Fruit fly (Drosophila melanogaster) whole organism, embryonic: ENCODE results near the gene Lamp1.

ENCODE experiments used
- Ada2b ChIP-seq: fragments of 200-800 bp; sonication (Bioruptor generic); IDR thresholded peaks from 2 replicates; pipeline ENCODE4 v1.3.6; 2022; ENCODE audit warnings: missing biosample characterization, missing genetic modification characterization
- Aef1 ChIP-seq: fragments of 200-800 bp; sonication (Bioruptor generic); IDR thresholded peaks from 3 replicates; pipeline ENCODE4 v1.3.6; 2022; ENCODE audit warnings: missing biosample characterization, missing genetic modification characterization
- Antp ChIP-seq: fragments of 200-800 bp; sonication (Bioruptor generic); optimal IDR thresholded peaks from 3 replicates; lab custom pipeline; 2016; ENCODE audit warnings: missing biosample characterization, missing genetic modification characterization
- BEAF-32 ChIP-seq: fragments of 200-800 bp; sonication (Bioruptor generic); optimal IDR thresholded peaks from 3 replicates; lab custom pipeline; 2017; ENCODE audit warnings: missing biosample characterization, missing genetic modification characterization, mild to moderate bottlenecking, moderate library complexity, missing genetic modification reagents
- CG10147 ChIP-seq: fragments of 200-800 bp; sonication (Bioruptor generic); optimal IDR thresholded peaks from 2 replicates; lab custom pipeline; 2019; ENCODE audit warnings: missing biosample characterization, mild to moderate bottlenecking, missing genetic modification characterization, moderate library complexity
- CG10209 ChIP-seq: fragments of 200-800 bp; sonication (Bioruptor generic); optimal IDR thresholded peaks from 3 replicates; lab custom pipeline; 2017; ENCODE audit warnings: missing biosample characterization, mild to moderate bottlenecking, missing genetic modification characterization, missing genetic modification reagents
- CG10462 ChIP-seq: fragments of 200-800 bp; sonication (Bioruptor generic); optimal IDR thresholded peaks from 2 replicates; lab custom pipeline; 2016; ENCODE audit warnings: missing biosample characterization, missing genetic modification characterization
- CG13287 ChIP-seq: fragments of 200-800 bp; sonication (Bioruptor generic); IDR thresholded peaks from 2 replicates; pipeline ENCODE4 v1.3.6; 2022; ENCODE audit warnings: missing biosample characterization, missing genetic modification characterization; ENCODE audit not compliant: partially characterized antibody
- CG15073 ChIP-seq: fragments of 200-800 bp; sonication (Bioruptor generic); optimal IDR thresholded peaks from 2 replicates; lab custom pipeline; 2016; ENCODE audit warnings: missing biosample characterization, missing genetic modification characterization
- CG15514 ChIP-seq: fragments of 200-800 bp; sonication (Bioruptor generic); optimal IDR thresholded peaks from 3 replicates; lab custom pipeline; 2017; ENCODE audit warnings: missing biosample characterization, missing genetic modification characterization, mild to moderate bottlenecking, moderate library complexity, missing genetic modification reagents
- CG16813 ChIP-seq: fragments of 200-800 bp; sonication (Bioruptor generic); IDR thresholded peaks from 3 replicates; pipeline ENCODE4 v1.3.6; 2022; ENCODE audit warnings: missing biosample characterization, missing genetic modification characterization; ENCODE audit not compliant: partially characterized antibody
- CG18011 ChIP-seq: fragments of 200-800 bp; sonication (Bioruptor generic); optimal IDR thresholded peaks from 2 replicates; lab custom pipeline; 2017; ENCODE audit warnings: missing biosample characterization, missing genetic modification characterization, mild to moderate bottlenecking, moderate library complexity, missing genotype
- CG18476 ChIP-seq: fragments of 200-800 bp; sonication (Bioruptor generic); optimal IDR thresholded peaks from 2 replicates; lab custom pipeline; 2016; ENCODE audit warnings: missing biosample characterization, mild to moderate bottlenecking, missing genetic modification characterization
- CG3281 ChIP-seq: fragments of 200-800 bp; sonication (Bioruptor generic); optimal IDR thresholded peaks from 3 replicates; lab custom pipeline; 2017; ENCODE audit warnings: missing biosample characterization, mild to moderate bottlenecking, missing genetic modification characterization
- CG33213 ChIP-seq: fragments of 200-800 bp; sonication (Bioruptor generic); optimal IDR thresholded peaks from 3 replicates; lab custom pipeline; 2016; ENCODE audit warnings: missing biosample characterization, missing genetic modification characterization
- CG34224 ChIP-seq: fragments of 200-800 bp; sonication (Bioruptor generic); IDR thresholded peaks from 3 replicates; pipeline ENCODE4 v1.3.6; 2022; ENCODE audit warnings: missing biosample characterization, missing genetic modification characterization; ENCODE audit not compliant: partially characterized antibody
- CG6272 ChIP-seq: fragments of 200-800 bp; sonication (Bioruptor generic); IDR thresholded peaks from 2 replicates; pipeline ENCODE4 v1.3.6; 2022; ENCODE audit warnings: missing biosample characterization, missing genetic modification characterization
- CG6683 ChIP-seq: fragments of 200-800 bp; sonication (Bioruptor generic); optimal IDR thresholded peaks from 2 replicates; lab custom pipeline; 2017; ENCODE audit warnings: missing biosample characterization, mild to moderate bottlenecking, missing genetic modification characterization, missing genetic modification reagents
- CG6791 ChIP-seq: fragments of 200-800 bp; sonication (Bioruptor generic); IDR thresholded peaks from 3 replicates; pipeline ENCODE4 v1.3.6; 2022; ENCODE audit warnings: missing biosample characterization, missing genetic modification characterization; ENCODE audit not compliant: partially characterized antibody
- CG8290 ChIP-seq, 3 experiments: fragments of 200-800 bp; sonication (Bioruptor generic); optimal IDR thresholded peaks; 2 replicates each; lab custom pipeline; 2016 to 2019; ENCODE audit warnings: missing biosample characterization in 3 of 3, missing genetic modification characterization in 3 of 3, mild to moderate bottlenecking in 2 of 3, moderate library complexity in 1 of 3
- CG8388 ChIP-seq: fragments of 200-800 bp; sonication (Bioruptor generic); optimal IDR thresholded peaks from 2 replicates; lab custom pipeline; 2019; ENCODE audit warnings: missing biosample characterization, mild to moderate bottlenecking, missing genetic modification characterization, moderate library complexity
- CG9817 ChIP-seq: fragments of 200-800 bp; sonication (Bioruptor generic); optimal IDR thresholded peaks from 2 replicates; lab custom pipeline; 2018; ENCODE audit warnings: missing biosample characterization, mild to moderate bottlenecking, missing genetic modification characterization, moderate library complexity
- Chrac-16 ChIP-seq: fragments of 200-800 bp; sonication (Bioruptor generic); optimal IDR thresholded peaks from 3 replicates; lab custom pipeline; 2016; ENCODE audit warnings: missing biosample characterization, missing genetic modification characterization
- Doc3 ChIP-seq: fragments of 200-800 bp; sonication (Bioruptor generic); IDR thresholded peaks from 3 replicates; pipeline ENCODE4 v1.3.6; 2022; ENCODE audit warnings: missing biosample characterization, missing genetic modification characterization; ENCODE audit not compliant: partially characterized antibody
- E2f2 ChIP-seq: fragments of 200-800 bp; sonication (Bioruptor generic); IDR thresholded peaks from 2 replicates; pipeline ENCODE4 v1.3.6; 2022; ENCODE audit warnings: missing biosample characterization, missing genetic modification characterization
- Elba2 ChIP-seq: fragments of 200-800 bp; sonication (Bioruptor generic); optimal IDR thresholded peaks from 3 replicates; lab custom pipeline; 2016; ENCODE audit warnings: missing biosample characterization, missing genetic modification characterization
- Lhr ChIP-seq: fragments of 200-800 bp; sonication (Bioruptor generic); optimal IDR thresholded peaks from 3 replicates; lab custom pipeline; 2017; ENCODE audit warnings: mild to moderate bottlenecking, missing biosample characterization, missing genetic modification reagents, missing genetic modification characterization
- Neu2 ChIP-seq: fragments of 200-800 bp; sonication (Bioruptor generic); optimal IDR thresholded peaks from 3 replicates; lab custom pipeline; 2016; ENCODE audit warnings: missing biosample characterization, missing genetic modification characterization, borderline replicate concordance
- Nf-YA ChIP-seq: fragments of 200-800 bp; sonication (Bioruptor generic); IDR thresholded peaks from 2 replicates; pipeline ENCODE4 v1.3.6; 2022; ENCODE audit warnings: missing biosample characterization, missing genetic modification characterization
- Nf-YB ChIP-seq: fragments of 200-800 bp; sonication (Bioruptor generic); optimal IDR thresholded peaks from 3 replicates; lab custom pipeline; 2019; ENCODE audit warnings: missing biosample characterization, mild to moderate bottlenecking, missing genetic modification characterization, moderate library complexity
- Opbp ChIP-seq: fragments of 200-800 bp; sonication (Bioruptor generic); IDR thresholded peaks from 3 replicates; pipeline ENCODE4 v1.3.6; 2022; ENCODE audit warnings: missing biosample characterization, missing genetic modification characterization; ENCODE audit not compliant: partially characterized antibody
- Ptx1 ChIP-seq: fragments of 200-800 bp; sonication (Bioruptor generic); IDR thresholded peaks from 2 replicates; pipeline ENCODE4 v1.3.6; 2022; ENCODE audit warnings: missing biosample characterization, missing genetic modification characterization
- Ravus ChIP-seq: fragments of 200-800 bp; sonication (Bioruptor generic); IDR thresholded peaks from 2 replicates; pipeline ENCODE4 v1.3.6; 2022; ENCODE audit warnings: missing biosample characterization, missing genetic modification characterization
- Rfx ChIP-seq: fragments of 200-800 bp; sonication (Bioruptor generic); IDR thresholded peaks from 2 replicates; pipeline ENCODE4 v1.3.6; 2022; ENCODE audit warnings: missing biosample characterization, missing genetic modification characterization
- Scr ChIP-seq: fragments of 200-800 bp; sonication (Bioruptor generic); IDR thresholded peaks from 2 replicates; pipeline ENCODE4 v1.3.6; 2022; ENCODE audit warnings: missing biosample characterization, missing genetic modification characterization; ENCODE audit not compliant: partially characterized antibody
- YL-1 ChIP-seq: fragments of 200-800 bp; sonication (Bioruptor generic); optimal IDR thresholded peaks from 3 replicates; lab custom pipeline; 2017; ENCODE audit warnings: missing biosample characterization, mild to moderate bottlenecking, missing genetic modification characterization
- abd-A ChIP-seq: fragments of 200-800 bp; sonication (Bioruptor generic); optimal IDR thresholded peaks from 3 replicates; lab custom pipeline; 2019; ENCODE audit warnings: missing biosample characterization, mild to moderate bottlenecking, missing genetic modification characterization, moderate library complexity
- amos ChIP-seq: fragments of 200-800 bp; sonication (Bioruptor generic); IDR thresholded peaks from 2 replicates; pipeline ENCODE4 v1.3.6; 2022; ENCODE audit warnings: missing biosample characterization, missing genetic modification characterization; ENCODE audit not compliant: partially characterized antibody
- ap ChIP-seq: fragments of 200-800 bp; sonication (Bioruptor generic); IDR thresholded peaks from 2 replicates; pipeline ENCODE4 v1.3.6; 2022; ENCODE audit warnings: missing biosample characterization, missing genetic modification characterization
- bbx ChIP-seq: fragments of 200-800 bp; sonication (Bioruptor generic); IDR thresholded peaks from 2 replicates; pipeline ENCODE4 v1.3.6; 2022; ENCODE audit warnings: missing biosample characterization, missing genetic modification characterization; ENCODE audit not compliant: partially characterized antibody
- ci ChIP-seq: fragments of 200-800 bp; sonication (Bioruptor generic); IDR thresholded peaks from 3 replicates; pipeline ENCODE4 v1.3.6; 2022; ENCODE audit warnings: missing biosample characterization, missing genetic modification characterization
- gcm ChIP-seq: fragments of 200-800 bp; sonication (Bioruptor generic); optimal IDR thresholded peaks from 2 replicates; lab custom pipeline; 2019; ENCODE audit warnings: missing biosample characterization, mild to moderate bottlenecking, missing genetic modification characterization, moderate library complexity
- insv ChIP-seq, 2 experiments: fragments of 200-800 bp; sonication (Bioruptor generic); optimal IDR thresholded peaks; 3 replicates each; lab custom pipeline; 2016 to 2018; ENCODE audit warnings: missing biosample characterization in 2 of 2, missing genetic modification characterization in 2 of 2
- oc ChIP-seq: fragments of 200-800 bp; sonication (Bioruptor generic); optimal IDR thresholded peaks from 2 replicates; lab custom pipeline; 2018; ENCODE audit warnings: missing biosample characterization, mild to moderate bottlenecking, missing genetic modification characterization, moderate library complexity
- stwl ChIP-seq: fragments of 200-800 bp; sonication (Bioruptor generic); optimal IDR thresholded peaks from 3 replicates; lab custom pipeline; 2018; ENCODE audit warnings: missing biosample characterization, mild to moderate bottlenecking, missing genetic modification characterization, moderate library complexity
- twi ChIP-seq: fragments of 200-800 bp; optimal IDR thresholded peaks from 2 replicates; lab custom pipeline; 2019; ENCODE audit warnings: missing biosample characterization, mild to moderate bottlenecking, missing genetic modification characterization, moderate library complexity
- vnd ChIP-seq: fragments of 200-800 bp; sonication (Bioruptor generic); IDR thresholded peaks from 3 replicates; pipeline ENCODE4 v1.3.6; 2022; ENCODE audit warnings: missing biosample characterization, missing genetic modification characterization; ENCODE audit not compliant: partially characterized antibody

The Lamp1 gene

dm6 chr2L:21573226-21573791 lies at the start of gene Lamp1 (continued):
- TF ChIP-seq CG8388 (GFP tag; lab: Kevin White, UChicago) (no peak), Rfx (GFP tag; lab: Robert Waterston, UW) (no peak), YL-1 (GFP tag; lab: Kevin White, UChicago) (peak; percentile 77), ci (GFP tag; lab: Robert Waterston, UW) (no peak), CG15073 (no peak), CG10209 (GFP tag; lab: Kevin White, UChicago) (no peak), CG6683 (GFP tag; lab: Kevin White, UChicago) (no peak), bbx (GFP tag; lab: Robert Waterston, UW) (no peak), insv (GFP tag; optimal IDR thresholded peaks at IDR 0.05; lab: Kevin White, UChicago) (no peak), Nf-YA (no peak), Aef1 (GFP tag; lab: Robert Waterston, UW) (no peak), CG3281 (GFP tag; lab: Kevin White, UChicago) (no peak), Chrac-16 (no peak), Nf-YB (GFP tag; lab: Kevin White, UChicago) (no peak), Ravus (no peak), CG6272 (GFP tag; lab: Robert Waterston, UW) (no peak), gcm (no peak), CG15514 (GFP tag; lab: Kevin White, UChicago) (peak; percentile 52), Ada2b (no peak), Elba2 (no peak), CG6791 (GFP tag; lab: Robert Waterston, UW) (no peak), CG18476 (GFP tag; lab: Kevin White, UChicago) (no peak), amos (GFP tag; lab: Robert Waterston, UW) (peak; percentile 57), CG10147 (GFP tag; lab: Kevin White, UChicago) (no peak), Neu2 (GFP tag; lab: Kevin White, UChicago) (no peak)

- TF ChIP-seq stwl (peak; percentile 45), BEAF-32 (peak; percentile 55), CG16813 (GFP tag; lab: Robert Waterston, UW) (peak; percentile 58), vnd (GFP tag; lab: Robert Waterston, UW) (0 out of 3 replicates have a peak, but pooled peaks have one; percentile 41), Opbp (GFP tag; lab: Robert Waterston, UW) (0 out of 3 replicates have a peak, but pooled peaks have one; percentile 32), CG18011 (GFP tag; lab: Kevin White, UChicago) (no peak), CG34224 (no peak), Doc3 (GFP tag; lab: Robert Waterston, UW) (0 out of 3 replicates have a peak, but pooled peaks have one; percentile 33), oc (tag; lab: Kevin White, UChicago) (no peak), CG10462 (GFP tag; lab: Kevin White, UChicago) (no peak), Ptx1 (GFP tag; lab: Robert Waterston, UW) (no peak), E2f2 (GFP tag; lab: Robert Waterston, UW) (no peak; the same call in 1 of the 2 replicates), CG6791 (GFP tag; lab: Robert Waterston, UW) (peak; percentile 31; the same call in 1 of the 3 replicates), Scr (peak; percentile 62), Antp (GFP tag; lab: Kevin White, UChicago) (no peak), CG13287 (peak; percentile 35; the same call in 1 of the 2 replicates), Lhr (peak; percentile 59), ap (GFP tag; lab: Robert Waterston, UW) (no peak), abd-A (tag; lab: Kevin White, UChicago) (no peak), CG8290 (GFP tag; optimal IDR thresholded peaks at IDR 0.05; lab: Kevin White, UChicago) (peak; percentile 3), CG8290 (tag; optimal IDR thresholded peaks at IDR 0.05; lab: Kevin White, UChicago) (peak in 1 of 2 experiments; percentile 39), CG33213 (GFP tag; lab: Kevin White, UChicago) (peak; percentile 0), amos (GFP tag; lab: Robert Waterston, UW) (peak; percentile 36; the same call in 1 of the 2 replicates), twi (tag; lab: Kevin White, UChicago) (no peak), CG9817 (tag; lab: Kevin White, UChicago) (no peak)
Observed at dm6 chr2L:21558218-21558617, 15.0 kb upstream of the Lamp1 start.
